Fruit fly (Drosophila melanogaster): ENCODE results near the gene CG15715.

DNA sequence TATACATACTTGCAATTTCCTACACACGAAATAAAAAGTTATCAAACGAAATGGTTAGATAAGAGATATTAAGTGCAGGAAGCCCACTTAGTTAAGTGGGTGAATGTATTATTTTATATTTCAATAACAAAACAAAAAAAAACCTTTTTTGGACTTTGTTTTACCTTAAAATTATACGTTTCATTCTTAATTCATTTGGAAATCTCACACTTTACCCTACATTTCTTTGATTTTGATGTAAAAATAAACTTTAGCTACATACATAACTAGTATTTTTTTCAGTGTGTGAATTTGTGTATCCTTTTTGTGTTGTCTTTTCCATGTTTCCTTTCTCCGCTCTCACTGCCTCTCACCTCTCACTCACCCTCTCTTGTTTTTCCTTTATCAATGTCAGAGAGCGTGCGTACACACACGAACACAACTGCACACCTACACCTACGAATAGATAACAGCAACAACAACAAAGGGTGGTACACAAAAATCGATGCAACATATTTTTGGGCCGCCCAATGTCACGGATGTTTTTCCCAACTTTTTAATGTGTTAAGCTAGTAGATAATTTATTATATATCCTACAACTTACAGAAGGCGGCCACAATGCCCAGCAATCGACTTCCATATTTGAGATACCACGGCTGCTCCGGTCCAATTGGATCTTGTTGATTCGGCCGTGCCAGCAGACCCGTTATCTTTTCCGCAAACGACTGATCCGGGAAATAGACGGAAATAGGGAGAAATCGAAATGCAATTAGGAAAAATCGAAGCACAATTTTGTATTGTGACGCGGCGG is 21.7 kb downstream of the CG15715 start:
- TF ChIP-seq Sin3A (optimal IDR thresholded peaks at IDR 0.05) (no peak), ttk (optimal IDR thresholded peaks at IDR 0.05) (no peak), Myc (optimal IDR thresholded peaks at IDR 0.05) (no peak), psq (optimal IDR thresholded peaks at IDR 0.05) (no peak)

Measured in Kc167 (cell line).